Worm (Caenorhabditis elegans) whole organism, young adult: ENCODE measurements around the gene T28A11.25.

ENCODE experiments used
- B0261.1 ChIP-seq: sonication (generic microtip); optimal IDR thresholded peaks from 2 replicates; lab custom pipeline; 2016; ENCODE audit warnings: mild to moderate bottlenecking, missing genetic modification characterization, moderate library complexity, missing compliant biosample characterization
- D2030.7 ChIP-seq: fragments of 200-800 bp; sonication (Bioruptor generic); IDR thresholded peaks from 2 replicates; pipeline ENCODE4 v1.3.6; 2022; ENCODE audit warnings: missing genetic modification reagents, missing genetic modification characterization, missing compliant biosample characterization
- F57A8.1 ChIP-seq: fragments of 200-800 bp; sonication (Bioruptor generic); optimal IDR thresholded peaks from 2 replicates; lab custom pipeline; 2018; ENCODE audit warnings: mild to moderate bottlenecking, missing genetic modification characterization, moderate library complexity, missing compliant biosample characterization
- F57C9.4 ChIP-seq: sonication (generic microtip); optimal IDR thresholded peaks from 2 replicates; lab custom pipeline; 2017; ENCODE audit warnings: mild to moderate bottlenecking, missing genetic modification characterization, missing compliant biosample characterization
- Y56A3A.18 ChIP-seq: fragments of 200-800 bp; sonication (Bioruptor generic); IDR thresholded peaks from 2 replicates; pipeline ENCODE4 v1.3.6; 2022; ENCODE audit warnings: missing genetic modification reagents, missing genetic modification characterization, missing compliant biosample characterization
- Y95B8A.8 ChIP-seq: fragments of 200-800 bp; sonication (Bioruptor generic); IDR thresholded peaks from 2 replicates; pipeline ENCODE4 v1.3.6; 2022; ENCODE audit warnings: missing genetic modification reagents, missing genetic modification characterization, missing compliant biosample characterization
- ZK185.1 ChIP-seq: sonication (generic microtip); optimal IDR thresholded peaks from 2 replicates; lab custom pipeline; 2016; ENCODE audit warnings: mild to moderate bottlenecking, missing genetic modification characterization, missing compliant biosample characterization; ENCODE audit not compliant: poor library complexity, severe bottlenecking
- atf-7 ChIP-seq: sonication (generic microtip); optimal IDR thresholded peaks from 2 replicates; lab custom pipeline; 2017; ENCODE audit warnings: mild to moderate bottlenecking, missing genetic modification characterization, missing compliant biosample characterization
- attf-5 ChIP-seq: fragments of 200-800 bp; sonication (Bioruptor generic); optimal IDR thresholded peaks from 2 replicates; lab custom pipeline; 2018; ENCODE audit warnings: mild to moderate bottlenecking, missing genetic modification characterization, missing compliant biosample characterization
- attf-6 ChIP-seq: fragments of 200-800 bp; sonication (Bioruptor generic); IDR thresholded peaks from 2 replicates; pipeline ENCODE4 v1.3.6; 2022; ENCODE audit warnings: missing genetic modification reagents, missing genetic modification characterization, missing compliant biosample characterization
- ceh-100 ChIP-seq: fragments of 200-800 bp; sonication (Bioruptor generic); IDR thresholded peaks from 2 replicates; pipeline ENCODE4 v1.3.6; 2022; ENCODE audit warnings: missing genetic modification reagents, missing genetic modification characterization, missing compliant biosample characterization
- ceh-58 ChIP-seq: fragments of 200-800 bp; sonication (Bioruptor generic); IDR thresholded peaks from 2 replicates; pipeline ENCODE4 v1.3.6; 2022; ENCODE audit warnings: missing genetic modification characterization, missing compliant biosample characterization
- ceh-91 ChIP-seq: fragments of 200-800 bp; sonication (Bioruptor generic); IDR thresholded peaks from 2 replicates; pipeline ENCODE4 v1.3.6; 2022; ENCODE audit warnings: missing genetic modification reagents, missing genetic modification characterization, missing compliant biosample characterization
- die-1 ChIP-seq: sonication (generic microtip); optimal IDR thresholded peaks from 2 replicates; lab custom pipeline; 2016; ENCODE audit warnings: missing genotype, mild to moderate bottlenecking, missing genetic modification characterization, missing compliant biosample characterization
- dpl-1 ChIP-seq: fragments of 150-350 bp; optimal IDR thresholded peaks from 2 replicates; lab custom pipeline; 2014; ENCODE audit warnings: missing biosample characterization, missing genetic modification reagents, missing genetic modification characterization
- egl-18 ChIP-seq: fragments of 200-800 bp; sonication (Bioruptor generic); IDR thresholded peaks from 2 replicates; pipeline ENCODE4 v1.3.6; 2022; ENCODE audit warnings: missing genetic modification reagents, missing genetic modification characterization, missing compliant biosample characterization
- egl-44 ChIP-seq: fragments of 200-800 bp; sonication (Bioruptor generic); IDR thresholded peaks from 2 replicates; pipeline ENCODE4 v1.3.6; 2022; ENCODE audit warnings: missing genetic modification reagents, missing genetic modification characterization, missing compliant biosample characterization
- egrh-3 ChIP-seq: fragments of 200-800 bp; sonication (Bioruptor generic); IDR thresholded peaks from 2 replicates; pipeline ENCODE4 v1.3.6; 2022; ENCODE audit warnings: missing genetic modification reagents, missing genetic modification characterization, missing compliant biosample characterization
- fkh-3 ChIP-seq: sonication (generic microtip); optimal IDR thresholded peaks from 2 replicates; lab custom pipeline; 2016; ENCODE audit warnings: mild to moderate bottlenecking, missing genetic modification characterization, missing compliant biosample characterization
- hlh-12 ChIP-seq: sonication (generic microtip); optimal IDR thresholded peaks from 2 replicates; lab custom pipeline; 2016; ENCODE audit warnings: missing genetic modification characterization, missing compliant biosample characterization
- hmg-1.2 ChIP-seq: fragments of 200-800 bp; sonication (Bioruptor generic); IDR thresholded peaks from 2 replicates; pipeline ENCODE4 v1.3.6; 2022; ENCODE audit warnings: missing genetic modification reagents, missing genetic modification characterization, missing compliant biosample characterization
- hmg-20 ChIP-seq: fragments of 200-800 bp; sonication (Bioruptor generic); IDR thresholded peaks from 2 replicates; pipeline ENCODE4 v1.3.6; 2022; ENCODE audit warnings: missing genetic modification reagents, missing genetic modification characterization, missing compliant biosample characterization
- lag-1 ChIP-seq: fragments of 200-800 bp; sonication (Bioruptor generic); IDR thresholded peaks from 2 replicates; pipeline ENCODE4 v1.3.6; 2022; ENCODE audit warnings: missing genetic modification reagents, missing genetic modification characterization, missing compliant biosample characterization
- lin-26 ChIP-seq: fragments of 200-800 bp; sonication (Bioruptor generic); IDR thresholded peaks from 2 replicates; pipeline ENCODE4 v1.3.6; 2022; ENCODE audit warnings: missing genetic modification reagents, missing genetic modification characterization, missing compliant biosample characterization
- lin-35 ChIP-seq, 3 experiments: fragments of 150-350 bp in 2 of 3; sonication (generic microtip) in 1 of 3; optimal IDR thresholded peaks; 2 replicates each; lab custom pipeline; 2014 to 2018; ENCODE audit warnings: missing biosample characterization in 3 of 3, missing genetic modification characterization in 3 of 3, missing genetic modification reagents in 3 of 3
- lin-40 ChIP-seq: sonication (generic microtip); optimal IDR thresholded peaks from 2 replicates; lab custom pipeline; 2016; ENCODE audit warnings: missing genetic modification characterization, mild to moderate bottlenecking, missing compliant biosample characterization, missing genotype, missing genetic modification reagents
- madf-10 ChIP-seq: sonication (generic microtip); optimal IDR thresholded peaks from 2 replicates; lab custom pipeline; 2016; ENCODE audit warnings: mild to moderate bottlenecking, missing genetic modification characterization, missing compliant biosample characterization
- madf-3 ChIP-seq: fragments of 200-800 bp; sonication (Bioruptor generic); IDR thresholded peaks from 2 replicates; pipeline ENCODE4 v1.3.6; 2022; ENCODE audit warnings: missing genetic modification reagents, missing genetic modification characterization, missing compliant biosample characterization
- madf-6 ChIP-seq: fragments of 200-800 bp; sonication (Bioruptor generic); IDR thresholded peaks from 2 replicates; pipeline ENCODE4 v1.3.6; 2022; ENCODE audit warnings: missing genetic modification reagents, missing genetic modification characterization, missing compliant biosample characterization
- mcd-1 ChIP-seq: fragments of 200-800 bp; sonication (Bioruptor generic); IDR thresholded peaks from 2 replicates; pipeline ENCODE4 v1.3.6; 2022; ENCODE audit warnings: missing genetic modification reagents, missing genetic modification characterization, missing compliant biosample characterization
- mxl-1 ChIP-seq: sonication (generic microtip); optimal IDR thresholded peaks from 2 replicates; lab custom pipeline; 2016; ENCODE audit warnings: missing genetic modification characterization, missing compliant biosample characterization
- pbrm-1 ChIP-seq: fragments of 200-800 bp; sonication (Bioruptor generic); IDR thresholded peaks from 2 replicates; pipeline ENCODE4 v1.3.6; 2022; ENCODE audit warnings: missing genetic modification reagents, missing genetic modification characterization, missing compliant biosample characterization
- rpc-1 ChIP-seq, 2 experiments: fragments of 150-350 bp in 1 of 2; sonication (generic microtip) in 1 of 2; optimal IDR thresholded peaks; 2 replicates each; lab custom pipeline; 2014 to 2018; ENCODE audit warnings: missing biosample characterization in 1 of 2, missing genetic modification characterization in 1 of 2, missing genetic modification reagents in 1 of 2, missing genotype in 1 of 2
- snpc-3.4 ChIP-seq: sonication (generic microtip); optimal IDR thresholded peaks from 2 replicates; lab custom pipeline; 2017; ENCODE audit warnings: missing genetic modification characterization, mild to moderate bottlenecking, missing compliant biosample characterization, antibody characterized with exemption, moderate library complexity, missing genotype, missing genetic modification reagents
- tbp1 ChIP-seq: fragments of 200-800 bp; sonication (Bioruptor generic); optimal IDR thresholded peaks from 2 replicates; lab custom pipeline; 2018; ENCODE audit warnings: mild to moderate bottlenecking, missing genetic modification characterization, missing compliant biosample characterization
- tlf-1 ChIP-seq: fragments of 200-800 bp; sonication (Bioruptor generic); optimal IDR thresholded peaks from 2 replicates; lab custom pipeline; 2018; ENCODE audit warnings: mild to moderate bottlenecking, missing genetic modification characterization, missing compliant biosample characterization
- xnd-1 ChIP-seq: sonication (generic microtip); optimal IDR thresholded peaks from 2 replicates; lab custom pipeline; 2016; ENCODE audit warnings: missing genotype, missing genetic modification reagents, missing genetic modification characterization, missing compliant biosample characterization
- ztf-22 ChIP-seq: fragments of 200-800 bp; sonication (Bioruptor generic); optimal IDR thresholded peaks from 2 replicates; lab custom pipeline; 2018; ENCODE audit warnings: mild to moderate bottlenecking, missing genetic modification characterization, moderate library complexity, missing compliant biosample characterization
- ztf-25 ChIP-seq: fragments of 200-800 bp; sonication (Bioruptor generic); IDR thresholded peaks from 2 replicates; pipeline ENCODE4 v1.3.6; 2022; ENCODE audit warnings: missing genetic modification reagents, missing genetic modification characterization, missing compliant biosample characterization
- ztf-6 ChIP-seq: fragments of 200-800 bp; sonication (Bioruptor generic); IDR thresholded peaks from 2 replicates; pipeline ENCODE4 v1.3.6; 2022; ENCODE audit warnings: missing genetic modification reagents, missing genetic modification characterization, missing compliant biosample characterization

Gene T28A11.25

DNA sequence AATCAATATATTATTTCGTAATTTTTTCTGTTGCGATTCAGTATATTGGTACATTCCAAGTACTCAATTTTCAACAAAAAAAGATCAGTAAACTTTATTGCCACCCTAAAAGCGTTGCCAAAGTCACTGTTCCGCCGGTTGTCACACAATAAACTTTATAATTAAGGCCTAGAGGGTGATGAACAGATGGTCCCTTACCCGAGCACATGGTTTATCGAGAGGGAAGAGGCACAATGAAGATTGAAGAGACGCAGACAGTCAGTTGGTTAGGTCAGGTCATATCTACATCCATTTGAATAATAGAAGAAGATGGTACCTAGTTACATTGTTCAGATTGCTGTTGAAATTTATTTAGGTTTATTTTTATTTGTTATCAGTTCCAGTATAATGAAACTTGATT lies 24.8 kb upstream of the T28A11.25 start:
- no peak for TF ChIP-seq die-1 (tag; lab: Kevin White, UChicago)
- TF ChIP-seq hmg-1.2, result peak; percentile 50; the same call in 1 of the 2 replicates

DNA sequence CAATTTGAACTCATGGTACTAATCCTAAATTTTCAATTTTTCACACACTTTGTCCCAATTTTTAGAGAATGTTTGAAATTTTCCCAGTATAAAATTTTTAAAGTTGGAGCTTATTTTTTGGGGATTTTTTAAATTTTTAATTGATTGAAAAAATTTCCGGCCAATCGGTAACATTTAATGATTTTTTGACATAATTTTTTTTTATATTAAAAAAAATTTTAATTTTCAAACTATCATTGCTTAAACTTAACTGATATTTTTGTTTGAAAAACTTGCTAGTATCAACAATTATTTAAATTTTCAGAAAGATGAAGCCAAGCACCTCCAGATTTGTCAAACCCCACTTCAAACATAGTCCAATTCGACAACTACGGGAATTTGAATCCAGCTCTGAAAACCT lies 24.3 kb upstream of the T28A11.25 start, which contains the start of gene T28A11.22:
TSS of gene T28A11.22 (plus strand) at position 301 of the 400 bp plus-strand sequence.
- no peak for TF ChIP-seq hmg-20 (GFP tag; lab: Robert Waterston, UW)
- TF ChIP-seq atf-7 (tag; lab: Kevin White, UChicago), result no peak
- no peak for TF ChIP-seq ZK185.1 (tag; lab: Kevin White, UChicago)
- no peak for TF ChIP-seq madf-3 (GFP tag; lab: Robert Waterston, UW)
- no peak for TF ChIP-seq snpc-3.4 (tag; lab: Kevin White, UChicago)
- no peak for TF ChIP-seq ceh-58 (GFP tag; lab: Robert Waterston, UW)
- TF ChIP-seq xnd-1 (tag; lab: Kevin White, UChicago), result no peak
- TF ChIP-seq rpc-1 (optimal IDR thresholded peaks at IDR 0.05; lab: Kevin White, UChicago), result no peak
- TF ChIP-seq rpc-1 (tag; optimal IDR thresholded peaks at IDR 0.05; lab: Kevin White, UChicago), result no peak
- TF ChIP-seq egl-18, result no peak
- no peak for TF ChIP-seq madf-10 (tag; lab: Kevin White, UChicago)
- no peak for TF ChIP-seq Y95B8A.8
- no peak for TF ChIP-seq ceh-91
- no peak for TF ChIP-seq egrh-3 (GFP tag; lab: Robert Waterston, UW)
- no peak for TF ChIP-seq ceh-100 (GFP tag; lab: Robert Waterston, UW)
- no peak for TF ChIP-seq mxl-1 (tag; lab: Kevin White, UChicago)
- no peak for TF ChIP-seq egl-44 (GFP tag; lab: Robert Waterston, UW)
- TF ChIP-seq, all 124 proteins: peak for 0

DNA sequence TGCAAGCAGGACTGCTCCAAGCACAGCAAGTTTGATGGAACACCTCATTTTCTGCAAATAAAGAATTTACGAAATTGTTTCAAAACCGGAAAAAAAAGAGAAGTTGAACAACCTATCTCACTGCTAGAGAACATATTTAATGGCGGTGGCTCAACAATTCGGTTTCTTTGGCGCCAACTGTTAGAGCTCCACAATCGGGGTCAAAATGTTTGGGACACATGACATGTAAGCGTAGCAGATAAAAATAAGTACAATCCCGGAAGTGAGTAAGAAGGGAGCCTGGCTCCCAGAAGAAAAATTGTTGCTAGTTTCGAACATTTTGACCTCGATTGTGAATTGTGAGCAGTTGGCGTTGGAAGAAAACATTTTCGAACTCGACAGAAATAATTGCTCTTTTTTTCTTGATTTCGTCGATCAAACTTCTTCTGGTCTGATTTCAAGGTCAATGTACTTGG lies 22.4 kb upstream of the T28A11.25 start, which contains the start of gene T28A11.16:
TSS of gene T28A11.16 (minus strand) at position 51 of the 455 bp plus-strand sequence.
- no peak for TF ChIP-seq lag-1 (GFP tag; lab: Robert Waterston, UW)
- TF ChIP-seq D2030.7 (GFP tag; lab: Robert Waterston, UW), result no peak

DNA sequence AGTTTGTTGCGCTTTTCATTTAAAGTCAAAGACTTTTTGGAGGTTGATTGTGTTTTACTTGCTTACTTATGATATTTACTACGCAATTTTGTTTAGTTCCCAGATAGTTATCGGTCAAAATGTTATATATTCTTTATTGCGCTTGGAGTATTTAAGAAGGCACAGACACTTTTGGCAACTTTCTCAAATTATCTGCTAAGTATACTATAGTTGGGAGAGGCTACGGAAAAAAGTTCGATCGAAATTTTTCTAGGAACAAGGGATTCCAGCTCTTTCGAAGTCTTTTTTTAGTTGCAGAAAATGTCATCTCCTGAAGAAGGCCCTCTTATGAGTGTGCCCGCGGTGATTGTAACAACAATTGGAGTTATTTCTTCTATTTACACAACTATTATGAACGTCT lies 21.5 kb upstream of the T28A11.25 start, which contains the start of gene srbc-5:
TSS of gene srbc-5 (plus strand) at position 301 of the 400 bp plus-strand sequence.
- no peak for TF ChIP-seq hlh-12
- TF ChIP-seq ztf-25 (GFP tag; lab: Robert Waterston, UW), result no peak
- no peak for TF ChIP-seq egl-18
- no peak for TF ChIP-seq ztf-6
- TF ChIP-seq lin-26 (GFP tag; lab: Robert Waterston, UW), result no peak
- TF ChIP-seq hmg-1.2, result no peak
- no peak for TF ChIP-seq attf-5 (GFP tag; lab: Kevin White, UChicago)
- no peak for TF ChIP-seq B0261.1
- TF ChIP-seq tlf-1 (GFP tag; lab: Kevin White, UChicago), result no peak
- TF ChIP-seq fkh-3 (tag; lab: Kevin White, UChicago), result no peak
- TF ChIP-seq F57C9.4 (tag; lab: Kevin White, UChicago), result no peak
- TF ChIP-seq, all 124 proteins: peak for 0

DNA sequence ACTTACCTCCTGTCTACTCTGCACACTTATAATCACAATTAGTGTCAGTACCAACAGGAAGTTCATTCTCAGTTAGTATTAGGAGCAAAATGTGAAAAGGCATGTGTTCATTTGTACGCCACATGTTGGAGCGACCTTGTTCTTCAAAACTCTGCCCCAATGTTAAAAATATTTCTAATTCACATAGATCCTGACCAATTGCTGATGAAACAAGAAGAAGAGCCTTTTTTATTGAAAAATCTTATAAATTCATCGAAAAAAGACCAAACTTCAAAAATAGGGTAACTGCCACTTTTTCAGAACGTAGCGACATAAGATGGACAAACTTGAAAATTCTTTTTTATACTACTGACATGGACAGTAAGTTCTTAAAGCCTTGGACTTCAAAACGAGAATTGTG lies 15.4 kb upstream of the T28A11.25 start, which contains the start of gene T28A11.17:
TSS of gene T28A11.17 (minus strand) at position 101 of the 400 bp plus-strand sequence.
- TF ChIP-seq tbp1 (GFP tag; lab: Kevin White, UChicago) (no peak), attf-6 (GFP tag; lab: Robert Waterston, UW) (no peak), mcd-1 (GFP tag; lab: Robert Waterston, UW) (no peak), Y56A3A.18 (no peak), lin-35 (GFP tag; optimal IDR thresholded peaks at IDR 0.05; lab: Kevin White, UChicago) (no peak), lin-40 (tag; lab: Kevin White, UChicago) (no peak), dpl-1 (GFP tag; lab: Kevin White, UChicago) (no peak), lin-26 (GFP tag; lab: Robert Waterston, UW) (no peak), F57A8.1 (GFP tag; lab: Kevin White, UChicago) (no peak), madf-10 (tag; lab: Kevin White, UChicago) (no peak), madf-6 (GFP tag; lab: Robert Waterston, UW) (no peak), attf-5 (GFP tag; lab: Kevin White, UChicago) (no peak), ztf-22 (GFP tag; lab: Kevin White, UChicago) (no peak), pbrm-1 (GFP tag; lab: Robert Waterston, UW) (no peak)
